Worm (Caenorhabditis elegans): Measurements from ENCODE around the gene R02D1.2.

DNA sequence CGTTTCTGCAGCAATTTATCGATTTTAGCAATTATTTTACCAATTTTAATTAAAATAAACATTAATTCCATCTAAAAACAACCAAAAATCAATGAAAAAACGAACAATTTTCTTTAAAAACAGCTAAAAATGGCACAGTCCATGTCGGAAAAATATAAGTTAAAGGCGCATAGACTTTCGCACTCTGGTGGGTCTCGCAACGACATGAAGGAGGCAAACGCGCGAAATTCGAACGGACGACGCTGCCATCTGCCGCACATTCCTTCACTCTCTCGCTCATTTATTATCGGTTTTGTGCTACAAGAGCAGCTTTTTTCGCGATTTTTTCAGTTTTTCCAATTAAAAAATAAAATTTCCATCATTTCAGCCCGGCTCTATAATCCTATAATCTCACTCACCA is 24.2 kb upstream of the R02D1.2 start, which contains the start of gene mcm-7:
- TF ChIP-seq ceh-30 (tag; optimal IDR thresholded peaks at IDR 0.05) (no peak), ref-2 (tag; optimal IDR thresholded peaks at IDR 0.05) (no peak), dve-1 (tag; optimal IDR thresholded peaks at IDR 0.05) (no peak), ets-4 (tag; optimal IDR thresholded peaks at IDR 0.05) (no peak), sox-2 (GFP tag; IDR thresholded peaks at IDR 0.05) (no peak), ama-1 (optimal IDR thresholded peaks at IDR 0.05) (no peak), rnt-1 (tag; optimal IDR thresholded peaks at IDR 0.05) (no peak), elt-2 (tag; optimal IDR thresholded peaks at IDR 0.05) (peak; percentile 9), ceh-14 (tag; optimal IDR thresholded peaks at IDR 0.05) (no peak), lim-6 (tag; optimal IDR thresholded peaks at IDR 0.05) (no peak), pha-4 (tag; optimal IDR thresholded peaks at IDR 0.05) (no peak)

All from whole organism, late embryonic.